Worm (Caenorhabditis elegans) whole organism, L4 larva: Measurements from ENCODE around the gene K08E7.8.

Experiments used
- Y48G9A.11 ChIP-seq: fragments of 200-800 bp; sonication (Bioruptor generic); IDR thresholded peaks from 2 replicates; pipeline ENCODE4 v1.3.6; 2022; ENCODE audit warnings: missing genetic modification reagents, missing genetic modification characterization, missing compliant biosample characterization
- ces-1 ChIP-seq: fragments of 150-350 bp; sonication (generic microtip); optimal IDR thresholded peaks from 4 replicates; lab custom pipeline; 2014; ENCODE audit warnings: missing biosample characterization, missing genetic modification reagents, missing genetic modification characterization
- cey-2 ChIP-seq: sonication (generic microtip); optimal IDR thresholded peaks from 3 replicates; lab custom pipeline; 2017; ENCODE audit warnings: missing genetic modification characterization, mild to moderate bottlenecking, missing compliant biosample characterization, antibody characterized with exemption, borderline replicate concordance; ENCODE audit not compliant: insufficient read depth
- dmd-9 ChIP-seq: fragments of 200-800 bp; sonication (Bioruptor generic); IDR thresholded peaks from 2 replicates; pipeline ENCODE4 v1.3.6; 2022; ENCODE audit warnings: missing genetic modification reagents, missing genetic modification characterization, missing compliant biosample characterization
- egl-27 ChIP-seq: sonication (generic microtip); optimal IDR thresholded peaks from 3 replicates; lab custom pipeline; 2017; ENCODE audit warnings: missing biosample characterization, missing genetic modification reagents, missing genetic modification characterization
- fos-1 ChIP-seq: fragments of 150-350 bp; optimal IDR thresholded peaks from 2 replicates; lab custom pipeline; 2014; ENCODE audit warnings: missing biosample characterization, missing genetic modification characterization
- lim-7 ChIP-seq: fragments of 200-800 bp; sonication (Bioruptor generic); IDR thresholded peaks from 2 replicates; pipeline ENCODE4 v1.3.6; 2022; ENCODE audit warnings: missing genetic modification characterization, missing compliant biosample characterization
- lin-15B ChIP-seq: fragments of 150-350 bp; sonication (generic microtip); optimal IDR thresholded peaks from 3 replicates; lab custom pipeline; 2014; ENCODE audit warnings: missing biosample characterization, missing genetic modification characterization
- lin-39 ChIP-seq: fragments of 150-350 bp; optimal IDR thresholded peaks from 2 replicates; lab custom pipeline; 2014; ENCODE audit warnings: missing biosample characterization, missing genetic modification reagents, missing genetic modification characterization
- lsy-2 ChIP-seq, 2 experiments: fragments of 150-350 bp in 1 of 2; sonication (generic microtip) in 1 of 2; optimal IDR thresholded peaks; 2 replicates each; lab custom pipeline; 2014 to 2017; ENCODE audit warnings: missing biosample characterization in 2 of 2, missing genetic modification characterization in 2 of 2
- nhr-10 ChIP-seq: fragments of 150-350 bp; optimal IDR thresholded peaks from 2 replicates; lab custom pipeline; 2014; ENCODE audit warnings: missing biosample characterization, missing genetic modification characterization
- nhr-77 ChIP-seq: fragments of 150-350 bp; optimal IDR thresholded peaks from 2 replicates; lab custom pipeline; 2014; ENCODE audit warnings: missing biosample characterization, missing genetic modification characterization
- pha-4 ChIP-seq, 2 experiments: fragments of 150-350 bp in 1 of 2; fragments of 200-800 bp in 1 of 2; sonication (Bioruptor generic) in 1 of 2; IDR thresholded peaks in 1 of 2; optimal IDR thresholded peaks in 1 of 2; 2 replicates each; pipeline versions ENCODE4 v1.3.6 to Lab custom; 2014 to 2022; ENCODE audit warnings: missing genetic modification characterization in 2 of 2, missing genetic modification reagents in 2 of 2, missing biosample characterization in 1 of 2, missing compliant biosample characterization in 1 of 2
- ztf-11 ChIP-seq: fragments of 150-350 bp; optimal IDR thresholded peaks from 2 replicates; lab custom pipeline; 2014; ENCODE audit warnings: missing biosample characterization, missing genetic modification characterization

ce11 chrIV:12581046-12581445 is 4.8 kb downstream of the K08E7.8 start, which contains the start of gene K08E7.6:
- no peak for TF ChIP-seq lim-7
- TF ChIP-seq Y48G9A.11 (GFP tag; lab: Robert Waterston, UW): no peak
- TF ChIP-seq pha-4 (GFP tag; IDR thresholded peaks at IDR 0.05; lab: Robert Waterston, UW): no peak
- no peak for TF ChIP-seq pha-4 (tag; optimal IDR thresholded peaks at IDR 0.05; lab: Kevin White, UChicago)
- TF ChIP-seq ztf-11 (tag; lab: Kevin White, UChicago): no peak
- TF ChIP-seq lin-15B: no peak
- TF ChIP-seq nhr-77 (tag; lab: Kevin White, UChicago): no peak
- TF ChIP-seq nhr-10 (tag; lab: Kevin White, UChicago): no peak
- TF ChIP-seq fos-1 (tag; lab: Kevin White, UChicago): no peak
- TF ChIP-seq egl-27: no peak
- TF ChIP-seq lin-39 (tag; lab: Kevin White, UChicago): no peak
- no peak for TF ChIP-seq lsy-2 (tag; optimal IDR thresholded peaks at IDR 0.05; lab: Kevin White, UChicago)
- no peak for TF ChIP-seq cey-2 (tag; lab: Kevin White, UChicago)
- TF ChIP-seq dmd-9 (GFP tag; lab: Robert Waterston, UW): no peak
- no peak for TF ChIP-seq ces-1 (GFP tag; lab: Kevin White, UChicago)
